Fruit fly (Drosophila melanogaster): ENCODE results near the gene COX8.
A peak's percentile ranks its signal among the peaks of the same experiment; 100 is the strongest.

dm6 chr3L:21539245-21540196 is at the start of gene COX8, which contains the start of gene VhaM9.7-b:
- TF ChIP-seq Hr39 (optimal IDR thresholded peaks at IDR 0.05): no peak
- peak; percentile 68 for TF ChIP-seq CG4820 (GFP tag; optimal IDR thresholded peaks at IDR 0.05)
- no peak for TF ChIP-seq CG6765 (GFP tag; optimal IDR thresholded peaks at IDR 0.05)

Data from whole organism, embryonic.